Fruit fly (Drosophila melanogaster): ENCODE results near the gene HtrA2.

- TF ChIP-seq ttk (optimal IDR thresholded peaks at IDR 0.05): no peak
- TF ChIP-seq insv (optimal IDR thresholded peaks at IDR 0.05): no peak
- no peak for TF ChIP-seq h (optimal IDR thresholded peaks at IDR 0.05)
- TF ChIP-seq psq (optimal IDR thresholded peaks at IDR 0.05): no peak
Observed at dm6 chr3R:14471426-14471825, 40.1 kb downstream of the HtrA2 start.
